Worm (Caenorhabditis elegans) whole organism, late embryonic: Measurements from ENCODE around the gene F58D2.5.

Source experiments
- C08G9.2 ChIP-seq: sonication (generic microtip); optimal IDR thresholded peaks from 2 replicates; lab custom pipeline; 2016; ENCODE audit warnings: mild to moderate bottlenecking, missing genetic modification characterization, moderate library complexity, missing compliant biosample characterization
- F13H6.1 ChIP-seq: sonication (generic microtip); optimal IDR thresholded peaks from 2 replicates; lab custom pipeline; 2016; ENCODE audit warnings: missing genetic modification characterization, missing compliant biosample characterization
- K09A11.1 ChIP-seq: sonication (generic microtip); optimal IDR thresholded peaks from 2 replicates; lab custom pipeline; 2017; ENCODE audit warnings: antibody characterized with exemption, mild to moderate bottlenecking, missing genetic modification characterization, missing compliant biosample characterization; ENCODE audit not compliant: insufficient read depth
- T23F11.4 ChIP-seq: fragments of 200-800 bp; sonication (Bioruptor generic); optimal IDR thresholded peaks from 2 replicates; lab custom pipeline; 2018; ENCODE audit warnings: mild to moderate bottlenecking, missing genetic modification characterization, missing compliant biosample characterization
- ceh-14 ChIP-seq: sonication (generic microtip); optimal IDR thresholded peaks from 2 replicates; lab custom pipeline; 2016; ENCODE audit warnings: missing genotype, missing genetic modification characterization, missing compliant biosample characterization
- ceh-18 ChIP-seq: sonication (generic microtip); optimal IDR thresholded peaks from 2 replicates; lab custom pipeline; 2016; ENCODE audit warnings: missing genetic modification characterization, missing compliant biosample characterization
- ceh-30 ChIP-seq: fragments of 150-350 bp; optimal IDR thresholded peaks from 2 replicates; lab custom pipeline; 2014; ENCODE audit warnings: missing biosample characterization, missing genetic modification characterization
- ceh-31 ChIP-seq: sonication (generic microtip); optimal IDR thresholded peaks from 2 replicates; lab custom pipeline; 2016; ENCODE audit warnings: missing genetic modification characterization, missing compliant biosample characterization
- ceh-34 ChIP-seq: sonication (generic microtip); optimal IDR thresholded peaks from 2 replicates; lab custom pipeline; 2016; ENCODE audit warnings: mild to moderate bottlenecking, missing genetic modification characterization, missing compliant biosample characterization
- ceh-45 ChIP-seq: fragments of 200-800 bp; sonication (Bioruptor generic); IDR thresholded peaks from 2 replicates; pipeline ENCODE4 v1.3.6; 2022; ENCODE audit warnings: missing genetic modification reagents, missing genetic modification characterization, missing compliant biosample characterization
- ceh-48 ChIP-seq: sonication (generic microtip); optimal IDR thresholded peaks from 2 replicates; lab custom pipeline; 2016; ENCODE audit warnings: missing genetic modification characterization, inconsistent platforms, missing compliant biosample characterization
- ceh-6 ChIP-seq: fragments of 200-800 bp; sonication (Bioruptor generic); optimal IDR thresholded peaks from 2 replicates; lab custom pipeline; 2018; ENCODE audit warnings: mild to moderate bottlenecking, missing genetic modification characterization, missing compliant biosample characterization
- dmd-4 ChIP-seq: sonication (generic microtip); optimal IDR thresholded peaks from 2 replicates; lab custom pipeline; 2016; ENCODE audit warnings: borderline replicate concordance, missing genetic modification characterization, missing compliant biosample characterization
- dve-1 ChIP-seq: sonication (generic microtip); optimal IDR thresholded peaks from 2 replicates; lab custom pipeline; 2017; ENCODE audit warnings: antibody characterized with exemption, mild to moderate bottlenecking, missing genetic modification characterization, missing compliant biosample characterization
- elt-2 ChIP-seq: sonication (generic microtip); optimal IDR thresholded peaks from 2 replicates; lab custom pipeline; 2016; ENCODE audit warnings: missing genetic modification reagents, missing genetic modification characterization, missing compliant biosample characterization
- elt-4 ChIP-seq: sonication (generic microtip); optimal IDR thresholded peaks from 2 replicates; lab custom pipeline; 2016; ENCODE audit warnings: missing genetic modification characterization, missing compliant biosample characterization
- ets-4 ChIP-seq: sonication (generic microtip); optimal IDR thresholded peaks from 2 replicates; lab custom pipeline; 2016; ENCODE audit warnings: missing genetic modification characterization, missing compliant biosample characterization
- eyg-1 ChIP-seq: sonication (generic microtip); optimal IDR thresholded peaks from 2 replicates; lab custom pipeline; 2016; ENCODE audit warnings: missing genotype, missing genetic modification characterization, missing compliant biosample characterization
- fax-1 ChIP-seq: sonication (generic microtip); optimal IDR thresholded peaks from 2 replicates; lab custom pipeline; 2016; ENCODE audit warnings: missing genotype, missing genetic modification characterization, missing compliant biosample characterization
- fkh-10 ChIP-seq: fragments of 150-350 bp; optimal IDR thresholded peaks from 2 replicates; lab custom pipeline; 2014; ENCODE audit warnings: missing biosample characterization, missing genetic modification reagents, missing genetic modification characterization
- fkh-6 ChIP-seq: sonication (generic microtip); optimal IDR thresholded peaks from 2 replicates; lab custom pipeline; 2016; ENCODE audit warnings: missing genetic modification characterization, missing compliant biosample characterization
- hlh-13 ChIP-seq: fragments of 200-800 bp; sonication (Bioruptor generic); optimal IDR thresholded peaks from 2 replicates; lab custom pipeline; 2018; ENCODE audit warnings: mild to moderate bottlenecking, missing genetic modification characterization, missing compliant biosample characterization
- hlh-15 ChIP-seq: sonication (generic microtip); optimal IDR thresholded peaks from 2 replicates; lab custom pipeline; 2016; ENCODE audit warnings: missing genetic modification characterization, missing compliant biosample characterization
- hlh-6 ChIP-seq: sonication (generic microtip); optimal IDR thresholded peaks from 2 replicates; lab custom pipeline; 2016; ENCODE audit warnings: missing genotype, missing genetic modification characterization, missing compliant biosample characterization
- hlh-8 ChIP-seq: sonication (generic microtip); optimal IDR thresholded peaks from 2 replicates; lab custom pipeline; 2016; ENCODE audit warnings: missing genotype, missing genetic modification characterization, missing compliant biosample characterization
- lim-6 ChIP-seq: sonication (generic microtip); optimal IDR thresholded peaks from 2 replicates; lab custom pipeline; 2016; ENCODE audit warnings: missing genetic modification characterization, missing compliant biosample characterization
- lin-11 ChIP-seq: fragments of 200-800 bp; sonication (Bioruptor generic); optimal IDR thresholded peaks from 2 replicates; lab custom pipeline; 2018; ENCODE audit warnings: mild to moderate bottlenecking, missing genetic modification characterization, missing compliant biosample characterization
- madf-2 ChIP-seq: sonication (generic microtip); optimal IDR thresholded peaks from 2 replicates; lab custom pipeline; 2017; ENCODE audit warnings: missing genetic modification characterization, missing compliant biosample characterization
- npax-4 ChIP-seq: sonication (generic microtip); optimal IDR thresholded peaks from 2 replicates; lab custom pipeline; 2016; ENCODE audit warnings: missing genetic modification characterization, missing compliant biosample characterization
- odd-2 ChIP-seq: sonication (generic microtip); optimal IDR thresholded peaks from 2 replicates; lab custom pipeline; 2017; ENCODE audit warnings: antibody characterized with exemption, mild to moderate bottlenecking, missing genetic modification characterization, missing compliant biosample characterization
- pat-9 ChIP-seq: fragments of 200-800 bp; sonication (Bioruptor generic); optimal IDR thresholded peaks from 2 replicates; lab custom pipeline; 2018; ENCODE audit warnings: mild to moderate bottlenecking, missing genetic modification characterization, moderate library complexity, missing compliant biosample characterization
- pax-1 ChIP-seq: fragments of 150-350 bp; optimal IDR thresholded peaks from 2 replicates; lab custom pipeline; 2014; ENCODE audit warnings: missing biosample characterization, missing genetic modification characterization
- pha-4 ChIP-seq: fragments of 150-350 bp; optimal IDR thresholded peaks from 2 replicates; lab custom pipeline; 2018; ENCODE audit warnings: missing biosample characterization, missing genetic modification reagents, missing genetic modification characterization
- pqm-1 ChIP-seq: sonication (generic microtip); optimal IDR thresholded peaks from 2 replicates; lab custom pipeline; 2016; ENCODE audit warnings: missing genetic modification characterization, missing compliant biosample characterization
- pros-1 ChIP-seq: fragments of 150-350 bp; optimal IDR thresholded peaks from 2 replicates; lab custom pipeline; 2014; ENCODE audit warnings: missing biosample characterization, missing genetic modification reagents, missing genetic modification characterization
- ref-2 ChIP-seq: sonication (generic microtip); optimal IDR thresholded peaks from 2 replicates; lab custom pipeline; 2016; ENCODE audit warnings: missing genetic modification characterization, missing compliant biosample characterization
- rnt-1 ChIP-seq: sonication (generic microtip); optimal IDR thresholded peaks from 2 replicates; lab custom pipeline; 2016; ENCODE audit warnings: missing genetic modification characterization, missing compliant biosample characterization
- sdc-2 ChIP-seq: sonication (generic microtip); optimal IDR thresholded peaks from 2 replicates; lab custom pipeline; 2016; ENCODE audit warnings: missing genotype, missing genetic modification characterization, missing compliant biosample characterization
- sox-2 ChIP-seq: fragments of 200-800 bp; sonication (Bioruptor generic); IDR thresholded peaks from 2 replicates; pipeline ENCODE4 v1.3.6; 2022; ENCODE audit warnings: missing genetic modification reagents, missing genetic modification characterization, missing compliant biosample characterization
- sox-4 ChIP-seq: sonication (generic microtip); optimal IDR thresholded peaks from 2 replicates; lab custom pipeline; 2017; ENCODE audit warnings: mild to moderate bottlenecking, missing genetic modification characterization, inconsistent platforms, missing compliant biosample characterization
- syd-9 ChIP-seq: sonication (generic microtip); optimal IDR thresholded peaks from 2 replicates; lab custom pipeline; 2016; ENCODE audit warnings: mild to moderate bottlenecking, missing genetic modification characterization, moderate library complexity, missing compliant biosample characterization
- ttx-3 ChIP-seq: sonication (generic microtip); optimal IDR thresholded peaks from 2 replicates; lab custom pipeline; 2016; ENCODE audit warnings: missing genetic modification reagents, missing genetic modification characterization, missing compliant biosample characterization
- unc-3 ChIP-seq, 2 experiments: fragments of 200-800 bp in 1 of 2; sonication (Bioruptor generic) in 1 of 2; sonication (generic microtip) in 1 of 2; conservative IDR thresholded peaks in 1 of 2; optimal IDR thresholded peaks in 1 of 2; 2 replicates each; pipeline versions ENCODE4 v1.3.6 to Lab custom; 2016 to 2022; ENCODE audit warnings: missing compliant biosample characterization in 2 of 2, missing genetic modification characterization in 2 of 2, missing genetic modification reagents in 1 of 2
- unc-42 ChIP-seq: sonication (generic microtip); optimal IDR thresholded peaks from 2 replicates; lab custom pipeline; 2016; ENCODE audit warnings: missing genotype, missing genetic modification characterization, missing compliant biosample characterization
- unc-55 ChIP-seq: sonication (generic microtip); optimal IDR thresholded peaks from 2 replicates; lab custom pipeline; 2017; ENCODE audit warnings: missing biosample characterization, missing genetic modification reagents, missing genetic modification characterization
- unc-86 ChIP-seq: sonication (generic microtip); optimal IDR thresholded peaks from 2 replicates; lab custom pipeline; 2016; ENCODE audit warnings: missing genetic modification characterization, missing compliant biosample characterization
- zip-5 ChIP-seq: sonication (generic microtip); optimal IDR thresholded peaks from 2 replicates; lab custom pipeline; 2016; ENCODE audit warnings: missing genetic modification characterization, missing compliant biosample characterization
- ztf-16 ChIP-seq: sonication (generic microtip); optimal IDR thresholded peaks from 2 replicates; lab custom pipeline; 2017; ENCODE audit warnings: missing genetic modification characterization, missing compliant biosample characterization

F58D2.5 gene

ce11 chrIV:13240078-13240841 lies 47.1 kb upstream of the F58D2.5 start, which contains the start of gene rpl-12 (continued):
- TF ChIP-seq pat-9 (tag; lab: Kevin White, UChicago) (peak; percentile 73), ztf-16 (tag; lab: Kevin White, UChicago) (no peak), ttx-3 (tag; lab: Kevin White, UChicago) (peak; percentile 27), lin-11 (tag; lab: Kevin White, UChicago) (peak; percentile 11), npax-4 (tag; lab: Kevin White, UChicago) (no peak), ceh-45 (0 out of 2 replicates have a peak, but pooled peaks have one; percentile 50), sdc-2 (tag; lab: Kevin White, UChicago) (peak; percentile 3), syd-9 (tag; lab: Kevin White, UChicago) (peak; percentile 23), hlh-13 (GFP tag; lab: Kevin White, UChicago) (peak; percentile 8), dve-1 (tag; lab: Kevin White, UChicago) (peak; percentile 83), sox-2 (GFP tag; lab: Robert Waterston, UW) (peak; percentile 80), elt-4 (no peak), unc-42 (peak; percentile 100), ceh-14 (tag; lab: Kevin White, UChicago) (peak; percentile 92), ceh-6 (no peak), madf-2 (tag; lab: Kevin White, UChicago) (peak; percentile 66), pax-1 (tag; lab: Kevin White, UChicago) (peak; percentile 75), ref-2 (tag; lab: Kevin White, UChicago) (peak; percentile 93), T23F11.4 (GFP tag; lab: Kevin White, UChicago) (peak; percentile 26), C08G9.2 (tag; lab: Kevin White, UChicago) (peak; percentile 30), ets-4 (tag; lab: Kevin White, UChicago) (peak; percentile 63), rnt-1 (tag; lab: Kevin White, UChicago) (peak; percentile 73), zip-5 (no peak), fkh-10 (GFP tag; lab: Kevin White, UChicago) (peak; percentile 52), ceh-18 (tag; lab: Kevin White, UChicago) (peak; percentile 94), unc-55 (GFP tag; lab: Kevin White, UChicago) (peak; percentile 79), pha-4 (tag; lab: Kevin White, UChicago) (peak; percentile 33), ceh-48 (tag; lab: Kevin White, UChicago) (peak; percentile 50), elt-2 (tag; lab: Kevin White, UChicago) (peak; percentile 84), ceh-34 (tag; lab: Kevin White, UChicago) (peak; percentile 98), unc-3 (GFP tag; conservative IDR thresholded peaks at IDR 0.05; lab: Robert Waterston, UW) (no peak), unc-3 (tag; optimal IDR thresholded peaks at IDR 0.05; lab: Kevin White, UChicago) (peak; percentile 70), sox-4 (tag; lab: Kevin White, UChicago) (no peak), K09A11.1 (tag; lab: Kevin White, UChicago) (peak; percentile 44), ceh-31 (peak; percentile 92), odd-2 (no peak), unc-86 (peak; percentile 82), dmd-4 (tag; lab: Kevin White, UChicago) (no peak), hlh-8 (tag; lab: Kevin White, UChicago) (peak; percentile 16), eyg-1 (tag; lab: Kevin White, UChicago) (peak; percentile 4), F13H6.1 (tag; lab: Kevin White, UChicago) (peak; percentile 26), hlh-6 (tag; lab: Kevin White, UChicago) (no peak), ceh-30 (tag; lab: Kevin White, UChicago) (no peak), pqm-1 (peak; percentile 59), fkh-6 (tag; lab: Kevin White, UChicago) (no peak), pros-1 (tag; lab: Kevin White, UChicago) (peak; percentile 73), hlh-15 (tag; lab: Kevin White, UChicago) (no peak), lim-6 (tag; lab: Kevin White, UChicago) (peak; percentile 24), fax-1 (tag; lab: Kevin White, UChicago) (peak; percentile 80)
